In the genomic region with DNA sequence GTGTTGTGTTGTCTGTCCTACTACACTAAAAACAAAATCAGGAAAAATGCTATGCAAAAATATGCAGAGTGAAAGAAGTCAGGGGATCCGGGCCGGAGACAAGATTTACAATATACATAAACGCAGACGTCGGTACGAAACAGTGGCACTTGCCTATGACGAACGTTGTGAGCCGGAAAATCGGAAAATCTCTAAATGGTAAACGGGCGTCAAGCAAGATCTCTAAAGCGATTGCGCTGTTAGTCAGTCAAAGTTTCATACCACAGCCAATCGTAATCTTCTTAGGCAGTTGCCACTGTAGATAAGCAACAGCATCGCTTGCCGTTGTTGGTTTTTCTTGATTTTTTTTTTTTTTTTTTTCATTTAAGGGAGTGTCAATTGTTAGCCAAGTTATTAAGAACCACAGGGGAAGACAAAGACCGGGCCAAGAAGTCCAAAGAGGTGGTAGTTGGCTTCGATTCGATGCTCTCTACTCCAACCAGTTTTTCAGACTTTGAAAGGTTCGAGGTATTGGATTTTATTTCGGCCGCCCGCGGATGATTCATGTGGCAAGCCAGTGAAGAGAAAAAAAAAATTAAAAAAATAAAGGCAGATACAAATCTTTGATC, we compare ENCODE assay signal across 1 fruit fly cellular context.
TF ChIP-seq lines count a peak whose summit lies in the region.

No protein-coding gene starts in this region.

TF ChIP-seq in whole organism, embryonic, 481 proteins besides CTCF, POLR2A, EP300 and RAD21 (continued from another document and continues in another):
- TF ChIP-seq dmrt11E (tag; optimal IDR thresholded peaks at IDR 0.05; lab: Kevin White, UChicago) (peak; percentile 74), CG31388 (GFP tag; optimal IDR thresholded peaks at IDR 0.05; lab: Kevin White, UChicago) (peak; percentile 57), twi (tag; optimal IDR thresholded peaks at IDR 0.05; lab: Kevin White, UChicago) (peak; percentile 17), vvl (GFP tag; IDR thresholded peaks at IDR 0.05; lab: Robert Waterston, UW) (peak; percentile 98), disco-r (GFP tag; optimal IDR thresholded peaks at IDR 0.05; lab: Kevin White, UChicago) (peak; percentile 43), exex (tag; optimal IDR thresholded peaks at IDR 0.05; lab: Kevin White, UChicago) (no peak), CG2202 (tag; optimal IDR thresholded peaks at IDR 0.05; lab: Kevin White, UChicago) (no peak), Sin3A (optimal IDR thresholded peaks at IDR 0.05; lab: Kevin White, UChicago) (no peak), CG18619 (GFP tag; optimal IDR thresholded peaks at IDR 0.05; lab: Kevin White, UChicago) (peak; percentile 53), B-H1 (GFP tag; IDR thresholded peaks at IDR 0.05; lab: Robert Waterston, UW) (peak; percentile 85), tin (GFP tag; optimal IDR thresholded peaks at IDR 0.05; lab: Kevin White, UChicago) (peak; percentile 80), GATAe (GFP tag; conservative IDR thresholded peaks at IDR 0.05; lab: Robert Waterston, UW) (no peak), D19B (GFP tag; optimal IDR thresholded peaks at IDR 0.05; lab: Kevin White, UChicago) (peak; percentile 28), zen (tag; optimal IDR thresholded peaks at IDR 0.05; lab: Kevin White, UChicago) (peak; percentile 70), pum (GFP tag; optimal IDR thresholded peaks at IDR 0.05; lab: Kevin White, UChicago) (peak; percentile 92), Lpt (GFP tag; optimal IDR thresholded peaks at IDR 0.05; lab: Kevin White, UChicago) (no peak), CG3281 (GFP tag; optimal IDR thresholded peaks at IDR 0.05; lab: Kevin White, UChicago) (no peak), CG8478 (optimal IDR thresholded peaks at IDR 0.05; lab: Kevin White, UChicago) (no peak), CG33213 (GFP tag; optimal IDR thresholded peaks at IDR 0.05; lab: Kevin White, UChicago) (peak; percentile 77), az2 (GFP tag; optimal IDR thresholded peaks at IDR 0.05; lab: Kevin White, UChicago) (peak; percentile 71), CG6813 (GFP tag; optimal IDR thresholded peaks at IDR 0.05; lab: Kevin White, UChicago) (peak; percentile 72), wdn (GFP tag; IDR thresholded peaks at IDR 0.05; lab: Robert Waterston, UW) (peak; percentile 76), Ada2b (GFP tag; IDR thresholded peaks at IDR 0.05; lab: Robert Waterston, UW) (peak; percentile 83), CG2875 (GFP tag; optimal IDR thresholded peaks at IDR 0.05; lab: Kevin White, UChicago) (peak; percentile 48), Hsf (GFP tag; optimal IDR thresholded peaks at IDR 0.05; lab: Kevin White, UChicago) (peak; percentile 73), CG31365 (tag; optimal IDR thresholded peaks at IDR 0.05; lab: Kevin White, UChicago) (peak; percentile 54), Hmr (GFP tag; optimal IDR thresholded peaks at IDR 0.05; lab: Kevin White, UChicago) (peak; percentile 47), CG8944 (GFP tag; optimal IDR thresholded peaks at IDR 0.05; lab: Kevin White, UChicago) (peak; percentile 80), Mrtf (GFP tag; IDR thresholded peaks at IDR 0.05; lab: Robert Waterston, UW) (peak; percentile 91), lilli (GFP tag; optimal IDR thresholded peaks at IDR 0.05; lab: Kevin White, UChicago) (peak; percentile 79), D19A (tag; optimal IDR thresholded peaks at IDR 0.05; lab: Kevin White, UChicago) (peak; percentile 26), Eip74EF (GFP tag; optimal IDR thresholded peaks at IDR 0.05; lab: Kevin White, UChicago) (no peak), CG8281 (tag; optimal IDR thresholded peaks at IDR 0.05; lab: Kevin White, UChicago) (peak; percentile 58), CG6689 (GFP tag; IDR thresholded peaks at IDR 0.05; lab: Robert Waterston, UW) (peak; percentile 94), CG43689 (GFP tag; IDR thresholded peaks at IDR 0.05; lab: Robert Waterston, UW) (peak; percentile 68), fu2 (GFP tag; optimal IDR thresholded peaks at IDR 0.05; lab: Kevin White, UChicago) (peak; percentile 62), CG10431 (GFP tag; optimal IDR thresholded peaks at IDR 0.05; lab: Kevin White, UChicago) (no peak), CG1603 (tag; optimal IDR thresholded peaks at IDR 0.05; lab: Kevin White, UChicago) (peak; percentile 79), CG1647 (GFP tag; optimal IDR thresholded peaks at IDR 0.05; lab: Kevin White, UChicago) (peak; percentile 58), CG10565 (GFP tag; optimal IDR thresholded peaks at IDR 0.05; lab: Kevin White, UChicago) (no peak), CG5245 (GFP tag; optimal IDR thresholded peaks at IDR 0.05; lab: Kevin White, UChicago) (peak; percentile 71), grn (GFP tag; optimal IDR thresholded peaks at IDR 0.05; lab: Kevin White, UChicago) (peak; percentile 58), Abd-B (GFP tag; optimal IDR thresholded peaks at IDR 0.05; lab: Kevin White, UChicago) (peak; percentile 73), CG16815 (GFP tag; optimal IDR thresholded peaks at IDR 0.05; lab: Kevin White, UChicago) (peak; percentile 77), CG11093 (GFP tag; IDR thresholded peaks at IDR 0.05; lab: Robert Waterston, UW) (peak; percentile 92), Antp (GFP tag; optimal IDR thresholded peaks at IDR 0.05; lab: Kevin White, UChicago) (peak; percentile 95), CG12299 (tag; optimal IDR thresholded peaks at IDR 0.05; lab: Kevin White, UChicago) (no peak), ato (GFP tag; IDR thresholded peaks at IDR 0.05; lab: Robert Waterston, UW; ENCODE audit: partially characterized antibody) (no peak), CG15479 (GFP tag; optimal IDR thresholded peaks at IDR 0.05; lab: Kevin White, UChicago) (no peak), Camta (GFP tag; optimal IDR thresholded peaks at IDR 0.05; lab: Kevin White, UChicago) (peak; percentile 80), Hr39 (optimal IDR thresholded peaks at IDR 0.05; lab: Kevin White, UChicago) (no peak), Six4 (GFP tag; optimal IDR thresholded peaks at IDR 0.05; lab: Kevin White, UChicago) (peak; percentile 81), Hr78 (GFP tag; optimal IDR thresholded peaks at IDR 0.05; lab: Kevin White, UChicago) (no peak), CG4820 (GFP tag; optimal IDR thresholded peaks at IDR 0.05; lab: Kevin White, UChicago) (peak; percentile 78), pros (GFP tag; optimal IDR thresholded peaks at IDR 0.05; lab: Kevin White, UChicago) (peak; percentile 5), B-H2 (GFP tag; optimal IDR thresholded peaks at IDR 0.05; lab: Kevin White, UChicago) (no peak), Nf-YB (GFP tag; optimal IDR thresholded peaks at IDR 0.05; lab: Kevin White, UChicago) (peak; percentile 9), CG15011 (GFP tag; optimal IDR thresholded peaks at IDR 0.05; lab: Kevin White, UChicago) (peak; percentile 20), Dek (tag; optimal IDR thresholded peaks at IDR 0.05; lab: Kevin White, UChicago) (peak; percentile 61), D (optimal IDR thresholded peaks at IDR 0.05; lab: Kevin White, UChicago) (no peak), D (GFP tag; optimal IDR thresholded peaks at IDR 0.05; lab: Kevin White, UChicago) (peak; percentile 63), CG14710 (tag; optimal IDR thresholded peaks at IDR 0.05; lab: Kevin White, UChicago) (peak; percentile 52), CG3163 (GFP tag; optimal IDR thresholded peaks at IDR 0.05; lab: Kevin White, UChicago) (peak; percentile 30), CG4282 (GFP tag; optimal IDR thresholded peaks at IDR 0.05; lab: Kevin White, UChicago) (peak; percentile 23), CG15696 (tag; optimal IDR thresholded peaks at IDR 0.05; lab: Kevin White, UChicago) (peak; percentile 91), CG13123 (GFP tag; optimal IDR thresholded peaks at IDR 0.05; lab: Kevin White, UChicago) (peak; percentile 5), pnt (GFP tag; optimal IDR thresholded peaks at IDR 0.05; lab: Kevin White, UChicago) (peak; percentile 95), kni (GFP tag; optimal IDR thresholded peaks at IDR 0.05; lab: Kevin White, UChicago) (no peak), oc (tag; optimal IDR thresholded peaks at IDR 0.05; lab: Kevin White, UChicago) (peak; percentile 71), CG10321 (GFP tag; IDR thresholded peaks at IDR 0.05; lab: Robert Waterston, UW) (peak; percentile 61), lov (optimal IDR thresholded peaks at IDR 0.05; lab: Kevin White, UChicago) (no peak), lov (GFP tag; IDR thresholded peaks at IDR 0.05; lab: Robert Waterston, UW) (peak; percentile 97), chm (GFP tag; IDR thresholded peaks at IDR 0.05; lab: Robert Waterston, UW) (peak; percentile 87), Spps (tag; optimal IDR thresholded peaks at IDR 0.05; lab: Kevin White, UChicago) (peak; percentile 52), CG10209 (GFP tag; optimal IDR thresholded peaks at IDR 0.05; lab: Kevin White, UChicago) (peak; percentile 70), h (optimal IDR thresholded peaks at IDR 0.05; lab: Kevin White, UChicago) (no peak), Hey (tag; optimal IDR thresholded peaks at IDR 0.05; lab: Kevin White, UChicago) (no peak), ro (GFP tag; IDR thresholded peaks at IDR 0.05; lab: Robert Waterston, UW) (peak; percentile 70), ssp (GFP tag; IDR thresholded peaks at IDR 0.05; lab: Robert Waterston, UW) (peak; percentile 87), CG16779 (GFP tag; IDR thresholded peaks at IDR 0.05; lab: Robert Waterston, UW) (peak; percentile 83; the same call in 1 of the 2 replicates), gt (GFP tag; IDR thresholded peaks at IDR 0.05; lab: Robert Waterston, UW) (peak; percentile 82), rib (GFP tag; IDR thresholded peaks at IDR 0.05; lab: Robert Waterston, UW) (peak; percentile 88), nau (GFP tag; optimal IDR thresholded peaks at IDR 0.05; lab: Kevin White, UChicago) (peak; percentile 41), CG17612 (GFP tag; IDR thresholded peaks at IDR 0.05; lab: Robert Waterston, UW) (peak; percentile 73; the same call in 1 of the 2 replicates), ind (GFP tag; optimal IDR thresholded peaks at IDR 0.05; lab: Kevin White, UChicago) (peak; percentile 94), TFAM (GFP tag; optimal IDR thresholded peaks at IDR 0.05; lab: Kevin White, UChicago) (peak; percentile 9), ems (GFP tag; optimal IDR thresholded peaks at IDR 0.05; lab: Kevin White, UChicago) (peak; percentile 76), CG30403 (GFP tag; optimal IDR thresholded peaks at IDR 0.05; lab: Kevin White, UChicago) (peak; percentile 72), ken (GFP tag; IDR thresholded peaks at IDR 0.05; lab: Robert Waterston, UW) (peak; percentile 88), CG7987 (GFP tag; optimal IDR thresholded peaks at IDR 0.05; lab: Kevin White, UChicago) (no peak), CG4854 (GFP tag; optimal IDR thresholded peaks at IDR 0.05; lab: Kevin White, UChicago) (peak; percentile 17), Dbx (GFP tag; IDR thresholded peaks at IDR 0.05; lab: Robert Waterston, UW) (peak; percentile 79), prd (optimal IDR thresholded peaks at IDR 0.05; lab: Kevin White, UChicago) (no peak), prd (GFP tag; IDR thresholded peaks at IDR 0.05; lab: Robert Waterston, UW) (peak; percentile 99), CG32767 (GFP tag; IDR thresholded peaks at IDR 0.05; lab: Robert Waterston, UW) (peak; percentile 76), knrl (GFP tag; IDR thresholded peaks at IDR 0.05; lab: Robert Waterston, UW; ENCODE audit: partially characterized antibody) (no peak), Vsx1 (GFP tag; optimal IDR thresholded peaks at IDR 0.05; lab: Kevin White, UChicago) (no peak), CG3407 (GFP tag; optimal IDR thresholded peaks at IDR 0.05; lab: Kevin White, UChicago) (peak; percentile 43), CG3726 (GFP tag; IDR thresholded peaks at IDR 0.05; lab: Robert Waterston, UW) (peak; percentile 90; the same call in 2 of the 3 replicates), Ets65A (GFP tag; lab: Kevin White, UChicago) (peak; percentile 96), Bdp1 (GFP tag; optimal IDR thresholded peaks at IDR 0.05; lab: Kevin White, UChicago) (peak; percentile 13), NFAT (GFP tag; IDR thresholded peaks at IDR 0.05; lab: Robert Waterston, UW) (peak; percentile 92), CG15269 (tag; optimal IDR thresholded peaks at IDR 0.05; lab: Kevin White, UChicago) (peak; percentile 72), cwo (GFP tag; optimal IDR thresholded peaks at IDR 0.05; lab: Kevin White, UChicago) (peak; percentile 19), CG18262 (tag; optimal IDR thresholded peaks at IDR 0.05; lab: Kevin White, UChicago) (peak; percentile 90), tx (GFP tag; optimal IDR thresholded peaks at IDR 0.05; lab: Kevin White, UChicago) (peak; percentile 53), CoRest (tag; optimal IDR thresholded peaks at IDR 0.05; lab: Kevin White, UChicago) (peak; percentile 75), toy (GFP tag; IDR thresholded peaks at IDR 0.05; lab: Robert Waterston, UW) (peak; percentile 45; the same call in 1 of the 2 replicates), CG14965 (GFP tag; optimal IDR thresholded peaks at IDR 0.05; lab: Kevin White, UChicago; ENCODE audit: borderline replicate concordance) (peak; percentile 31), hbn (GFP tag; IDR thresholded peaks at IDR 0.05; lab: Robert Waterston, UW; ENCODE audit: partially characterized antibody) (no peak), Bteb2 (GFP tag; optimal IDR thresholded peaks at IDR 0.05; lab: Kevin White, UChicago) (no peak), Stat92E (GFP tag; optimal IDR thresholded peaks at IDR 0.05; lab: Kevin White, UChicago) (no peak), CG17568 (GFP tag; optimal IDR thresholded peaks at IDR 0.05; lab: Kevin White, UChicago) (peak; percentile 34), CG3995 (GFP tag; optimal IDR thresholded peaks at IDR 0.05; lab: Kevin White, UChicago) (peak; percentile 56), CG10147 (GFP tag; optimal IDR thresholded peaks at IDR 0.05; lab: Kevin White, UChicago) (peak; percentile 25), CG18764 (GFP tag; optimal IDR thresholded peaks at IDR 0.05; lab: Kevin White, UChicago) (peak; percentile 41), ewg (GFP tag; optimal IDR thresholded peaks at IDR 0.05; lab: Kevin White, UChicago) (peak; percentile 52), CG18011 (GFP tag; optimal IDR thresholded peaks at IDR 0.05; lab: Kevin White, UChicago) (no peak), slou (GFP tag; optimal IDR thresholded peaks at IDR 0.05; lab: Kevin White, UChicago) (peak; percentile 62), CG2678 (tag; optimal IDR thresholded peaks at IDR 0.05; lab: Kevin White, UChicago) (peak; percentile 83), Side (GFP tag; optimal IDR thresholded peaks at IDR 0.05; lab: Kevin White, UChicago) (peak; percentile 75), Scr (GFP tag; IDR thresholded peaks at IDR 0.05; lab: Robert Waterston, UW; ENCODE audit: partially characterized antibody) (no peak), sug (tag; optimal IDR thresholded peaks at IDR 0.05; lab: Kevin White, UChicago) (no peak), CG11504 (tag; optimal IDR thresholded peaks at IDR 0.05; lab: Kevin White, UChicago) (peak; percentile 73), CG7963 (GFP tag; IDR thresholded peaks at IDR 0.05; lab: Robert Waterston, UW; ENCODE audit: partially characterized antibody) (no peak)
